Fruit fly (Drosophila melanogaster) whole organism, embryonic: ENCODE measurements around the gene toy.

Experiments used
- CG15696 ChIP-seq: fragments of 200-800 bp; sonication (Bioruptor generic); optimal IDR thresholded peaks from 2 replicates; lab custom pipeline; 2019; ENCODE audit warnings: missing biosample characterization, mild to moderate bottlenecking, missing genetic modification characterization, moderate library complexity
- CG17385 ChIP-seq: fragments of 200-800 bp; sonication (Bioruptor generic); optimal IDR thresholded peaks from 3 replicates; lab custom pipeline; 2018; ENCODE audit warnings: missing biosample characterization, mild to moderate bottlenecking, missing genetic modification characterization
- CG18619 ChIP-seq: fragments of 200-800 bp; sonication (Bioruptor generic); optimal IDR thresholded peaks from 3 replicates; lab custom pipeline; 2017; ENCODE audit warnings: missing biosample characterization, mild to moderate bottlenecking, missing genetic modification characterization
- HLH4C ChIP-seq: fragments of 200-800 bp; sonication (Bioruptor generic); IDR thresholded peaks from 3 replicates; pipeline ENCODE4 v1.3.6; 2022; ENCODE audit warnings: missing biosample characterization, missing genetic modification characterization; ENCODE audit not compliant: partially characterized antibody
- HmgZ ChIP-seq: fragments of 200-800 bp; sonication (Bioruptor generic); optimal IDR thresholded peaks from 2 replicates; lab custom pipeline; 2018; ENCODE audit warnings: missing biosample characterization, mild to moderate bottlenecking, missing genetic modification characterization
- lab ChIP-seq: fragments of 200-800 bp; sonication (Bioruptor generic); optimal IDR thresholded peaks from 3 replicates; lab custom pipeline; 2017; ENCODE audit warnings: missing biosample characterization, missing genetic modification characterization, mild to moderate bottlenecking, moderate library complexity, missing genetic modification reagents
- pum ChIP-seq: fragments of 200-800 bp; sonication (Bioruptor generic); optimal IDR thresholded peaks from 2 replicates; lab custom pipeline; 2016; ENCODE audit warnings: missing biosample characterization, missing genetic modification characterization
- schlank ChIP-seq: fragments of 200-800 bp; sonication (Bioruptor generic); optimal IDR thresholded peaks from 2 replicates; lab custom pipeline; 2018; ENCODE audit warnings: missing biosample characterization, mild to moderate bottlenecking, missing genetic modification characterization
- sisA ChIP-seq: fragments of 200-800 bp; sonication (Bioruptor generic); IDR thresholded peaks from 2 replicates; pipeline ENCODE4 v1.3.6; 2022; ENCODE audit warnings: missing biosample characterization, missing genetic modification characterization

DNA sequence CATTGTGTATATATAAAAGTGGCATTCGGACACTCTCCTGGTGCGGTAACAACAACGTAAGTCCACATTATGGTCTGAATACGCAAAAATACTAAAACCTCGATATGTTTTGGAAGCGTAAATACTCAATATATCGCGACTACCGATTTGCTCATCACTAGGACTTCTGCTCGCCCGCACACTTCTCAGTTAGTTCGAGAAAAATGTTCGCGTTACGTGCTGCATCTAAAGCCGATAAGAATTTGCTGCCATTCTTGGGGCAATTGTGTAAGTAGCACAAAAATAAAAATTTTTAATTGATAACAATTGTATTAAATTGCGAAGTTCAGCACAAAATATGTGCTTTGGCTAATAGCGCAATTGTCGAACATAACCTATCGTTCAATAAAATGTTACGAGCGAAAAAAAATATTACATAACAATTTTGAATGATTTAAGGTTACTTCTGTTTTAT lies 42.2 kb downstream of the toy start, which contains the start of gene CG11076:
- TF ChIP-seq CG17385 = peak; percentile 52
- TF ChIP-seq schlank (tag; lab: Kevin White, UChicago) = no peak
- no peak for TF ChIP-seq sisA (GFP tag; lab: Robert Waterston, UW)
- TF ChIP-seq HmgZ (tag; lab: Kevin White, UChicago) = peak; percentile 52
- TF ChIP-seq HLH4C (GFP tag; lab: Robert Waterston, UW) = no peak
- TF ChIP-seq lab (GFP tag; lab: Kevin White, UChicago) = no peak
- TF ChIP-seq CG18619 = no peak
- TF ChIP-seq CG15696 (tag; lab: Kevin White, UChicago) = no peak
- TF ChIP-seq pum (GFP tag; lab: Kevin White, UChicago) = no peak
